Worm (Caenorhabditis elegans): ENCODE data around the gene F35A5.5.

DNA sequence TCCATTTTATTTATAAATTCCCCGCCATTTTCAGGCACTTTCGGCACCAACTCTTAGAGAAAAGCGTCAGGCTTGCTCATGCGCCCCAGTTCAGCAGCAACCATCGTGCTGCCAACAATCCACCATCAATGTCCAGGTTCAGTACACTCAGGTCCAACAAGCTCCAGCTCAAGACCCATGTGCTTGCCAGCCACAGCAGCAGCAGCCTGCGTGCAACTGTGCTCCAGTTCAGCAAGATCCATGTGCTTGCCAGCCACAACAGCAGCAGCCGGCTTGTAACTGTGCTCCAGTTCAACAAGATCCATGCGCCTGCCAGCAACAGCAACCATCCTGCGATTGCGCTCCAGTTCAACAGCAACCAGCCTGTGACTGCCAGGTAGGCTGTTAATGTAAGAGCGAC is 2.7 kb upstream of the F35A5.5 start:
- TF ChIP-seq unc-39 (tag; optimal IDR thresholded peaks at IDR 0.05) (no peak), lin-13 (GFP tag; optimal IDR thresholded peaks at IDR 0.05) (no peak), ztf-1 (GFP tag; conservative IDR thresholded peaks at IDR 0.05) (no peak), lsy-2 (tag; optimal IDR thresholded peaks at IDR 0.05) (no peak), mbf-1 (tag; optimal IDR thresholded peaks at IDR 0.05) (no peak), zag-1 (tag; optimal IDR thresholded peaks at IDR 0.05) (no peak), unc-62 (GFP tag; optimal IDR thresholded peaks at IDR 0.05) (no peak), ztf-11 (tag; optimal IDR thresholded peaks at IDR 0.05) (no peak), skn-1 (tag; optimal IDR thresholded peaks at IDR 0.05) (no peak), nhr-237 (tag; optimal IDR thresholded peaks at IDR 0.05) (no peak), nhr-77 (tag; optimal IDR thresholded peaks at IDR 0.05) (no peak)
